Fruit fly (Drosophila melanogaster) whole organism, embryonic: ENCODE measurements around the gene CG12448.
A peak's percentile ranks its signal among the peaks of the same experiment; 100 is the strongest.

ENCODE experiments used
- Awh ChIP-seq: fragments of 200-800 bp; sonication (Bioruptor generic); IDR thresholded peaks from 2 replicates; pipeline ENCODE4, ENCODE4 v1.3.6; 2022; ENCODE audit warnings: missing biosample characterization, missing genetic modification characterization
- BEAF-32 ChIP-seq: fragments of 200-800 bp; sonication (Bioruptor generic); optimal IDR thresholded peaks from 3 replicates; lab custom pipeline; 2017; ENCODE audit warnings: missing biosample characterization, missing genetic modification characterization, mild to moderate bottlenecking, moderate library complexity, missing genetic modification reagents
- C15 ChIP-seq: fragments of 200-800 bp; sonication (Bioruptor generic); IDR thresholded peaks from 3 replicates; pipeline ENCODE4 v1.3.6; 2022; ENCODE audit warnings: missing biosample characterization, missing genetic modification characterization
- CG10209 ChIP-seq: fragments of 200-800 bp; sonication (Bioruptor generic); optimal IDR thresholded peaks from 3 replicates; lab custom pipeline; 2017; ENCODE audit warnings: missing biosample characterization, mild to moderate bottlenecking, missing genetic modification characterization, missing genetic modification reagents
- CG1024 ChIP-seq: fragments of 200-800 bp; sonication (Bioruptor generic); IDR thresholded peaks from 2 replicates; pipeline ENCODE4 v1.3.6; 2022; ENCODE audit warnings: missing biosample characterization, missing genetic modification characterization
- CG11456 ChIP-seq: fragments of 200-800 bp; sonication (Bioruptor generic); IDR thresholded peaks from 3 replicates; pipeline ENCODE4 v1.3.6; 2022; ENCODE audit warnings: missing biosample characterization, missing genetic modification characterization
- CG12391 ChIP-seq: fragments of 200-800 bp; sonication (Bioruptor generic); optimal IDR thresholded peaks from 3 replicates; lab custom pipeline; 2018; ENCODE audit warnings: missing biosample characterization, mild to moderate bottlenecking, missing genetic modification characterization, moderate library complexity
- CG12659 ChIP-seq: fragments of 200-800 bp; sonication (Bioruptor generic); optimal IDR thresholded peaks from 3 replicates; lab custom pipeline; 2017; ENCODE audit warnings: mild to moderate bottlenecking, missing biosample characterization, missing genetic modification reagents, missing genetic modification characterization
- CG14014 ChIP-seq: fragments of 200-800 bp; sonication (Bioruptor generic); IDR thresholded peaks from 2 replicates; pipeline ENCODE4 v1.3.6; 2022; ENCODE audit warnings: missing biosample characterization, missing genetic modification characterization
- CG14050 ChIP-seq: fragments of 200-800 bp; sonication (Bioruptor generic); IDR thresholded peaks from 3 replicates; pipeline ENCODE4 v1.3.6; 2022; ENCODE audit warnings: missing biosample characterization, missing genetic modification characterization
- CG14965 ChIP-seq: fragments of 200-800 bp; sonication (Bioruptor generic); optimal IDR thresholded peaks from 2 replicates; lab custom pipeline; 2016; ENCODE audit warnings: missing biosample characterization, missing genetic modification characterization, borderline replicate concordance
- CG16813 ChIP-seq: fragments of 200-800 bp; sonication (Bioruptor generic); IDR thresholded peaks from 3 replicates; pipeline ENCODE4 v1.3.6; 2022; ENCODE audit warnings: missing biosample characterization, missing genetic modification characterization; ENCODE audit not compliant: partially characterized antibody
- CG17802 ChIP-seq: fragments of 200-800 bp; sonication (Bioruptor generic); optimal IDR thresholded peaks from 2 replicates; lab custom pipeline; 2018; ENCODE audit warnings: missing biosample characterization, mild to moderate bottlenecking, missing genetic modification characterization, moderate library complexity
- CG2678 ChIP-seq: fragments of 200-800 bp; sonication (Bioruptor generic); optimal IDR thresholded peaks from 3 replicates; lab custom pipeline; 2019; ENCODE audit warnings: missing biosample characterization, mild to moderate bottlenecking, missing genetic modification characterization, moderate library complexity
- CG2875 ChIP-seq: fragments of 200-800 bp; sonication (Bioruptor generic); optimal IDR thresholded peaks from 2 replicates; lab custom pipeline; 2017; ENCODE audit warnings: missing biosample characterization, mild to moderate bottlenecking, missing genetic modification characterization, missing genetic modification reagents
- CG31441 ChIP-seq: fragments of 200-800 bp; sonication (Bioruptor generic); IDR thresholded peaks from 2 replicates; pipeline ENCODE4 v1.3.6; 2022; ENCODE audit warnings: missing biosample characterization, missing genetic modification characterization
- CG32767 ChIP-seq: fragments of 200-800 bp; sonication (Bioruptor generic); IDR thresholded peaks from 2 replicates; pipeline ENCODE4 v1.3.6; 2022; ENCODE audit warnings: missing biosample characterization, missing genetic modification characterization
- CG34224 ChIP-seq: fragments of 200-800 bp; sonication (Bioruptor generic); IDR thresholded peaks from 3 replicates; pipeline ENCODE4 v1.3.6; 2022; ENCODE audit warnings: missing biosample characterization, missing genetic modification characterization; ENCODE audit not compliant: partially characterized antibody
- CG3838 ChIP-seq: fragments of 200-800 bp; sonication (Bioruptor generic); optimal IDR thresholded peaks from 3 replicates; lab custom pipeline; 2016; ENCODE audit warnings: missing biosample characterization, missing genetic modification characterization
- CG4404 ChIP-seq: fragments of 200-800 bp; sonication (Bioruptor generic); IDR thresholded peaks from 2 replicates; pipeline ENCODE4 v1.3.6; 2022; ENCODE audit warnings: missing biosample characterization, missing genetic modification characterization
- CG9932 ChIP-seq: fragments of 200-800 bp; sonication (Bioruptor generic); IDR thresholded peaks from 2 replicates; pipeline ENCODE4 v1.3.6; 2022; ENCODE audit warnings: missing biosample characterization, missing genetic modification characterization
- D ChIP-seq, 2 experiments: fragments of 200-800 bp in 1 of 2; fragments of >200 bp in 1 of 2; sonication (Bioruptor generic) in 1 of 2; optimal IDR thresholded peaks; 2 replicates in 1 of 2; 3 replicates in 1 of 2; lab custom pipeline; 2017; ENCODE audit warnings: mild to moderate bottlenecking in 1 of 2, missing biosample characterization in 1 of 2, missing genetic modification characterization in 1 of 2, missing genetic modification reagents in 1 of 2
- Dref ChIP-seq: fragments of 200-800 bp; sonication (Bioruptor generic); IDR thresholded peaks from 2 replicates; pipeline ENCODE4 v1.3.6; 2022; ENCODE audit warnings: missing biosample characterization, missing genetic modification characterization
- Ets97D ChIP-seq: fragments of 200-800 bp; sonication (Bioruptor generic); optimal IDR thresholded peaks from 3 replicates; lab custom pipeline; 2016; ENCODE audit warnings: missing biosample characterization, missing genetic modification characterization
- Fer3 ChIP-seq: fragments of 200-800 bp; sonication (Bioruptor generic); optimal IDR thresholded peaks from 2 replicates; lab custom pipeline; 2018; ENCODE audit warnings: missing biosample characterization, mild to moderate bottlenecking, missing genetic modification characterization, moderate library complexity
- Gsc ChIP-seq: fragments of 200-800 bp; sonication (Bioruptor generic); IDR thresholded peaks from 2 replicates; pipeline ENCODE4 v1.3.6; 2022; ENCODE audit warnings: missing biosample characterization, missing genetic modification characterization
- Lpt ChIP-seq: fragments of >200 bp; optimal IDR thresholded peaks from 2 replicates; lab custom pipeline; 2018; ENCODE audit warnings: missing biosample characterization, missing genetic modification characterization
- NfI ChIP-seq: fragments of 200-800 bp; sonication (Bioruptor generic); optimal IDR thresholded peaks from 3 replicates; lab custom pipeline; 2018; ENCODE audit warnings: missing biosample characterization, mild to moderate bottlenecking, missing genetic modification characterization, moderate library complexity
- Rx ChIP-seq: fragments of 200-800 bp; sonication (Bioruptor generic); IDR thresholded peaks from 2 replicates; pipeline ENCODE4 v1.3.6; 2022; ENCODE audit warnings: missing biosample characterization, missing genetic modification characterization
- Side ChIP-seq: fragments of 200-800 bp; sonication (Bioruptor generic); optimal IDR thresholded peaks from 2 replicates; lab custom pipeline; 2016; ENCODE audit warnings: missing biosample characterization, missing genetic modification characterization
- Sox100B ChIP-seq: fragments of 200-800 bp; sonication (Bioruptor generic); optimal IDR thresholded peaks from 3 replicates; lab custom pipeline; 2018; ENCODE audit warnings: missing biosample characterization, mild to moderate bottlenecking, missing genetic modification characterization
- Vsx1 ChIP-seq: fragments of 200-800 bp; sonication (Bioruptor generic); optimal IDR thresholded peaks from 2 replicates; lab custom pipeline; 2017; ENCODE audit warnings: missing biosample characterization, mild to moderate bottlenecking, missing genetic modification characterization, missing genetic modification reagents
- Xrp1 ChIP-seq: fragments of 200-800 bp; sonication (Bioruptor generic); IDR thresholded peaks from 2 replicates; pipeline ENCODE4 v1.3.6; 2022; ENCODE audit warnings: missing biosample characterization, missing genetic modification characterization
- bowl ChIP-seq: fragments of 200-800 bp; sonication (Bioruptor generic); IDR thresholded peaks from 2 replicates; pipeline ENCODE4 v1.3.6; 2022; ENCODE audit warnings: missing biosample characterization, missing genetic modification characterization
- croc ChIP-seq: fragments of 200-800 bp; sonication (Bioruptor generic); conservative IDR thresholded peaks from 3 replicates; pipeline ENCODE4 v1.3.6; 2022; ENCODE audit warnings: missing biosample characterization, missing genetic modification characterization
- fd102C ChIP-seq: fragments of 200-800 bp; sonication (Bioruptor generic); optimal IDR thresholded peaks from 2 replicates; lab custom pipeline; 2018; ENCODE audit warnings: missing biosample characterization, mild to moderate bottlenecking, missing genetic modification characterization, moderate library complexity
- fd3F ChIP-seq: fragments of 200-800 bp; sonication (Bioruptor generic); optimal IDR thresholded peaks from 2 replicates; lab custom pipeline; 2018; ENCODE audit warnings: missing biosample characterization, mild to moderate bottlenecking, missing genetic modification characterization, moderate library complexity
- fd64A ChIP-seq: fragments of 200-800 bp; sonication (Bioruptor generic); optimal IDR thresholded peaks from 3 replicates; lab custom pipeline; 2018; ENCODE audit warnings: missing biosample characterization, mild to moderate bottlenecking, missing genetic modification characterization
- ftz-f1 ChIP-seq: fragments of 200-800 bp; sonication (Bioruptor generic); optimal IDR thresholded peaks from 2 replicates; lab custom pipeline; 2016; ENCODE audit warnings: missing biosample characterization, missing genetic modification characterization
- gcm2 ChIP-seq: fragments of 200-800 bp; sonication (Bioruptor generic); optimal IDR thresholded peaks from 2 replicates; lab custom pipeline; 2016; ENCODE audit warnings: missing biosample characterization, missing genetic modification characterization
- grau ChIP-seq: fragments of 200-800 bp; optimal IDR thresholded peaks from 3 replicates; lab custom pipeline; 2019; ENCODE audit warnings: missing biosample characterization, mild to moderate bottlenecking, missing genetic modification characterization, moderate library complexity
- hb ChIP-seq: fragments of 200-800 bp; sonication (Bioruptor generic); IDR thresholded peaks from 3 replicates; pipeline ENCODE4 v1.3.6; 2022; ENCODE audit warnings: missing biosample characterization, missing genetic modification characterization; ENCODE audit not compliant: partially characterized antibody
- maf-S ChIP-seq: fragments of 200-800 bp; sonication (Bioruptor generic); optimal IDR thresholded peaks from 2 replicates; lab custom pipeline; 2016; ENCODE audit warnings: missing biosample characterization, missing genetic modification characterization
- mirr ChIP-seq: fragments of 200-800 bp; sonication (Bioruptor generic); optimal IDR thresholded peaks from 3 replicates; lab custom pipeline; 2018; ENCODE audit warnings: missing biosample characterization, mild to moderate bottlenecking, missing genetic modification characterization
- ranshi ChIP-seq: fragments of 200-800 bp; sonication (Bioruptor generic); IDR thresholded peaks from 2 replicates; pipeline ENCODE4 v1.3.6; 2022; ENCODE audit warnings: missing biosample characterization, missing genetic modification characterization
- sens ChIP-seq: fragments of 200-800 bp; sonication (Bioruptor generic); peaks from one replicate; lab custom pipeline; 2016; ENCODE audit warnings: missing biosample characterization, missing genetic modification characterization
- sim ChIP-seq: fragments of 200-800 bp; sonication (Bioruptor generic); IDR thresholded peaks from 2 replicates; pipeline ENCODE4 v1.3.6; 2022; ENCODE audit warnings: missing biosample characterization, missing genetic modification characterization
- sqz ChIP-seq: fragments of 200-800 bp; sonication (Bioruptor generic); optimal IDR thresholded peaks from 3 replicates; lab custom pipeline; 2018; ENCODE audit warnings: missing biosample characterization, mild to moderate bottlenecking, missing genetic modification characterization
- zfh2 ChIP-seq: fragments of 200-800 bp; sonication (Bioruptor generic); optimal IDR thresholded peaks from 2 replicates; lab custom pipeline; 2016; ENCODE audit warnings: missing biosample characterization, missing genetic modification characterization

CG12448 gene

DNA sequence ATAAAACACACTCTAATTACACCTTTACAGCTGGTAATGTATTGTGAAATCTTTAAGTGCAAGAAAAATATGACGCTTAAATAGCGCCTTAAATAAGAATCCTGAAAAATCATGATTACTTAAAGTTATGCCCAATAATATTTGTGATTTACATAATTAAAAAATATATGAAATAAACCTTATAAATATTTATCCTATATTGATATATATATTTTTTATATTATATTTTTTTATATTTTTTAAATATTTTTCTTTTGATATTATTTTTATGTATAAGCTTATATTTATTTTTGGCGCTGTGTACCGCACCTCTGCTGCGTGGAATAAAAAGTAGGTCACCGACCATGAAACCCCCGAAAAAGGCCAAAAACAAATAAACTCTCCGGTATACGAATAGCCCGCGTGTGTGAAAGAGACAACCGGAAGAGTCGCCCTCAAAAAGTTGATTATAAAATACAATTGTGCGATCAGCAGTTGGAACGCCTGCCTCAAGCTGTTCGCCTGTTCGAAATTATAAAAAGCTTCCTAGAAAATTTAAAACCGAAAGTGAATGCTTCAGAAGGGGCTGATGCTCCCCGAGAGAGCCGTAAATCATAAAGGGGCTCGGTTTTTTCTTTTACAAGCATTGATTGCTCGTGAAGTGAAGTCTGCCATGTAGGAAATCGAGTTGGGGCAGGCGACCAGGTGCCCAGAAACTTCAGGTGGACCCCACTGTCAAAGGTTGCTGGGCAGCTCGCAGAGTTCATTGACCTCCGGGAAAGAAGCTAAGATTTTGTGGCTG is 32.6 kb upstream of the CG12448 start (continued):
- peak; percentile 85 for TF ChIP-seq CG31441
- no peak for TF ChIP-seq Ets97D (GFP tag; lab: Kevin White, UChicago)
- no peak; the same call in 1 of the 2 replicates for TF ChIP-seq CG14014 (GFP tag; lab: Robert Waterston, UW)
- no peak for TF ChIP-seq CG32767 (GFP tag; lab: Robert Waterston, UW)
- TF ChIP-seq CG2875 (GFP tag; lab: Kevin White, UChicago), result peak; percentile 38
- TF ChIP-seq zfh2 (GFP tag; lab: Kevin White, UChicago), result no peak
- TF ChIP-seq Vsx1 (GFP tag; lab: Kevin White, UChicago), result no peak
- TF ChIP-seq hb (GFP tag; lab: Robert Waterston, UW), result no peak
- peak; percentile 87 for TF ChIP-seq sens (GFP tag; lab: Kevin White, UChicago)
- no peak for TF ChIP-seq CG16813
- TF ChIP-seq CG12659 (GFP tag; lab: Kevin White, UChicago), result peak; percentile 44
- TF ChIP-seq CG34224 (GFP tag; lab: Robert Waterston, UW), result no peak
- no peak for TF ChIP-seq Lpt (GFP tag; lab: Kevin White, UChicago)
- no peak for TF ChIP-seq CG3838 (GFP tag; lab: Kevin White, UChicago)
- TF ChIP-seq CG11456 (GFP tag; lab: Robert Waterston, UW), result no peak
- no peak for TF ChIP-seq Dref
- TF ChIP-seq Xrp1 (GFP tag; lab: Robert Waterston, UW), result peak; percentile 27; the same call in 1 of the 2 replicates
- no peak for TF ChIP-seq D (optimal IDR thresholded peaks at IDR 0.05; lab: Kevin White, UChicago)
- TF ChIP-seq D (GFP tag; optimal IDR thresholded peaks at IDR 0.05; lab: Kevin White, UChicago), result peak; percentile 37
- TF ChIP-seq CG4404, result no peak
- no peak for TF ChIP-seq Side (GFP tag; lab: Kevin White, UChicago)
- no peak for TF ChIP-seq bowl (GFP tag; lab: Robert Waterston, UW)
- TF ChIP-seq sim, result no peak
- TF ChIP-seq ranshi (GFP tag; lab: Robert Waterston, UW), result no peak
- peak; percentile 82 for TF ChIP-seq mirr
- no peak for TF ChIP-seq Rx
- TF ChIP-seq CG12391 (tag; lab: Kevin White, UChicago), result peak; percentile 67
- peak; percentile 63 for TF ChIP-seq sqz
- TF ChIP-seq CG9932 (GFP tag; lab: Robert Waterston, UW), result no peak
- TF ChIP-seq Fer3 (tag; lab: Kevin White, UChicago), result peak; percentile 36
- peak; percentile 65 for TF ChIP-seq Sox100B (GFP tag; lab: Kevin White, UChicago)
- TF ChIP-seq NfI (GFP tag; lab: Kevin White, UChicago), result peak; percentile 46
- TF ChIP-seq croc, result no peak
- no peak for TF ChIP-seq gcm2 (GFP tag; lab: Kevin White, UChicago)
- TF ChIP-seq fd102C (GFP tag; lab: Kevin White, UChicago), result no peak
- peak; percentile 75 for TF ChIP-seq CG2678 (tag; lab: Kevin White, UChicago)
- no peak for TF ChIP-seq CG1024 (GFP tag; lab: Robert Waterston, UW)
- TF ChIP-seq CG14965 (GFP tag; lab: Kevin White, UChicago), result no peak
- TF ChIP-seq CG10209, result peak; percentile 63
- 0 out of 3 replicates have a peak, but pooled peaks have one; percentile 19 for TF ChIP-seq CG14050 (GFP tag; lab: Robert Waterston, UW)
- peak; percentile 99 for TF ChIP-seq ftz-f1
- TF ChIP-seq maf-S (GFP tag; lab: Kevin White, UChicago), result no peak
- TF ChIP-seq fd3F (GFP tag; lab: Kevin White, UChicago), result peak; percentile 37
- TF ChIP-seq fd64A (GFP tag; lab: Kevin White, UChicago), result no peak
- no peak for TF ChIP-seq C15 (GFP tag; lab: Robert Waterston, UW)
- TF ChIP-seq CG17802 (tag; lab: Kevin White, UChicago), result no peak
- TF ChIP-seq Gsc (GFP tag; lab: Robert Waterston, UW), result no peak
- TF ChIP-seq Awh (GFP tag; lab: Robert Waterston, UW), result no peak
- TF ChIP-seq grau (tag; lab: Kevin White, UChicago), result peak; percentile 73
- TF ChIP-seq BEAF-32 (GFP tag; lab: Kevin White, UChicago), result no peak
